2 worm cellular contexts compared by ENCODE assay signal in the genomic region with DNA sequence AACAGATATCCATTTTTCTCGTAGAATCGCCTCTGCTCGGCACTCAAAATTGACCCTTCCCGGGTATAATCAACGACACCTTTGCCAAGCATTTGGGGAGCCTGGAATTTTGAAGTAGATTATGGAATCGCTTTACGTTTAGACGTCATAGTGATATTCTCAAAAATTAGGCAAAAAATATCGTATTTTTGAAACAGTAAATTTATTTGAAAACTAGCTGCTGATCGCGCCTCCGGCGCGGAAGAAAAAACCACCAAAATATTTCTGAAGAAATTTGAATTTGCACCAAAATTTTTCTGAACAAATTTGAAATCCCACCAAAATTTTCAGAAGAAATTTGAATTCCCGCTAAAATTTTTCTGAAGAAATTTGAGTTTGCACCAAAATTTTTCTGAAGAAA.
TF ChIP-seq lines count a peak whose summit lies in the region.

A gene (minus strand): TSS at position 101 of the 400 bp plus-strand sequence.

TF ChIP-seq in whole organism, L4 larva, 104 proteins besides CTCF, POLR2A, EP300 and RAD21:
- TF ChIP-seq daf-19 (GFP tag; conservative IDR thresholded peaks at IDR 0.05; lab: Robert Waterston, UW) (no peak), lin-1 (GFP tag; IDR thresholded peaks at IDR 0.05; lab: Robert Waterston, UW) (no peak), unc-62 (GFP tag; optimal IDR thresholded peaks at IDR 0.05 in 1 of 2; lab: Kevin White, UChicago) (peak in 1 of 2 experiments; percentile 18), unc-62 (tag; optimal IDR thresholded peaks at IDR 0.05; lab: Kevin White, UChicago) (no peak), lin-13 (GFP tag; optimal IDR thresholded peaks at IDR 0.05; lab: Kevin White, UChicago) (no peak), hlh-30 (tag; optimal IDR thresholded peaks at IDR 0.05; lab: Kevin White, UChicago; ENCODE audit: insufficient read depth) (no peak), ZK546.5 (tag; optimal IDR thresholded peaks at IDR 0.05; lab: Kevin White, UChicago) (no peak), nhr-42 (GFP tag; IDR thresholded peaks at IDR 0.05; lab: Robert Waterston, UW) (no peak), sdz-12 (GFP tag; optimal IDR thresholded peaks at IDR 0.05; lab: Kevin White, UChicago) (no peak), aha-1 (tag; lab: Kevin White, UChicago) (peak; percentile 17)

TF ChIP-seq in whole organism, young adult, 124 proteins besides CTCF, POLR2A, EP300 and RAD21:
- TF ChIP-seq zfh-2 (GFP tag; conservative IDR thresholded peaks at IDR 0.05; lab: Robert Waterston, UW) (no peak), F57A8.1 (GFP tag; optimal IDR thresholded peaks at IDR 0.05; lab: Kevin White, UChicago) (no peak), nhr-80 (tag; optimal IDR thresholded peaks at IDR 0.05; lab: Kevin White, UChicago) (no peak), nhr-120 (GFP tag; IDR thresholded peaks at IDR 0.05; lab: Robert Waterston, UW) (no peak), B0336.3 (GFP tag; IDR thresholded peaks at IDR 0.05; lab: Robert Waterston, UW) (peak; percentile 41; the same call in 1 of the 2 replicates), Y56A3A.18 (GFP tag; IDR thresholded peaks at IDR 0.05; lab: Robert Waterston, UW) (0 out of 2 replicates have a peak, but pooled peaks have one; percentile 34), attf-3 (GFP tag; conservative IDR thresholded peaks at IDR 0.05; lab: Robert Waterston, UW) (no peak), T26A5.8 (tag; optimal IDR thresholded peaks at IDR 0.05; lab: Kevin White, UChicago) (no peak), egl-18 (GFP tag; IDR thresholded peaks at IDR 0.05; lab: Robert Waterston, UW) (no peak), lir-1 (GFP tag; conservative IDR thresholded peaks at IDR 0.05; lab: Robert Waterston, UW) (no peak)
